Worm (Caenorhabditis elegans): Measurements from ENCODE around the gene srh-63.

The srh-63 gene

ce11 chrIV:14559267-14559666 is 35.6 kb downstream of the srh-63 start (continued):
- TF ChIP-seq F10E7.11 (tag; optimal IDR thresholded peaks at IDR 0.05): no peak
- TF ChIP-seq nfya-2 (GFP tag; IDR thresholded peaks at IDR 0.05): no peak

- TF ChIP-seq ztf-3 (GFP tag; optimal IDR thresholded peaks at IDR 0.05) (no peak), madf-10 (tag; optimal IDR thresholded peaks at IDR 0.05) (no peak), ceh-79 (tag; optimal IDR thresholded peaks at IDR 0.05) (no peak), pha-4 (tag; optimal IDR thresholded peaks at IDR 0.05) (peak; percentile 20), Y67H2A.10 (GFP tag; conservative IDR thresholded peaks at IDR 0.05) (no peak), nhr-80 (tag; optimal IDR thresholded peaks at IDR 0.05) (no peak), chd-7 (tag; optimal IDR thresholded peaks at IDR 0.05) (no peak)
These were observed 38.0 kb downstream of the srh-63 start for ce11 chrIV:14561677-14562076.

- TF ChIP-seq nfya-1 (tag; optimal IDR thresholded peaks at IDR 0.05; ENCODE audit: borderline replicate concordance, insufficient read depth) (no peak), attf-6 (GFP tag; IDR thresholded peaks at IDR 0.05) (peak; percentile 27; the same call in 1 of the 2 replicates), lin-40 (tag; optimal IDR thresholded peaks at IDR 0.05) (no peak), nhr-80 (tag; optimal IDR thresholded peaks at IDR 0.05) (peak; percentile 44), snpc-4 (GFP tag; optimal IDR thresholded peaks at IDR 0.05) (peak; percentile 34), snpc-4 (tag; optimal IDR thresholded peaks at IDR 0.05) (peak; percentile 8 to 87 (median 44))
These were observed 39.1 kb downstream of the srh-63 start for ce11 chrIV:14562649-14563268.

- TF ChIP-seq sdz-38 (tag; optimal IDR thresholded peaks at IDR 0.05): no peak
- no peak for TF ChIP-seq T26A5.8 (tag; optimal IDR thresholded peaks at IDR 0.05)
- TF ChIP-seq ztf-25 (GFP tag; IDR thresholded peaks at IDR 0.05): no peak
- TF ChIP-seq tbp1 (GFP tag; optimal IDR thresholded peaks at IDR 0.05): no peak
- TF ChIP-seq dpl-1 (GFP tag; optimal IDR thresholded peaks at IDR 0.05): no peak
- no peak for TF ChIP-seq ZK185.1 (tag; optimal IDR thresholded peaks at IDR 0.05; ENCODE audit: poor library complexity, severe bottlenecking)
- no peak for TF ChIP-seq lag-1 (GFP tag; IDR thresholded peaks at IDR 0.05)
- no peak for TF ChIP-seq mel-28 (tag; optimal IDR thresholded peaks at IDR 0.05; ENCODE audit: borderline replicate concordance)
- TF ChIP-seq ekl-4 (GFP tag; IDR thresholded peaks at IDR 0.05): no peak
- TF ChIP-seq let-607 (tag; optimal IDR thresholded peaks at IDR 0.05): no peak
- TF ChIP-seq F37B4.10 (GFP tag; IDR thresholded peaks at IDR 0.05): no peak
- no peak for TF ChIP-seq F33H1.4 (GFP tag; IDR thresholded peaks at IDR 0.05)
- TF ChIP-seq C17E4.6 (GFP tag; IDR thresholded peaks at IDR 0.05): no peak
- no peak for TF ChIP-seq hrde-1 (tag; optimal IDR thresholded peaks at IDR 0.05; ENCODE audit: borderline replicate concordance)
- TF ChIP-seq madf-10 (tag; optimal IDR thresholded peaks at IDR 0.05): no peak
- TF ChIP-seq let-526 (GFP tag; IDR thresholded peaks at IDR 0.05): no peak
- no peak for TF ChIP-seq efl-1 (GFP tag; optimal IDR thresholded peaks at IDR 0.05)
These were observed 41.4 kb downstream of the srh-63 start, which contains the start of gene Y57G11B.2 for ce11 chrIV:14565062-14565461. Gene Y57G11B.2 (plus strand): TSS chrIV:14565362.

- TF ChIP-seq snpc-3.4 (tag; optimal IDR thresholded peaks at IDR 0.05): no peak
- no peak for TF ChIP-seq T07F8.4 (tag; optimal IDR thresholded peaks at IDR 0.05)
- TF ChIP-seq F37B4.10 (GFP tag; IDR thresholded peaks at IDR 0.05): 0 out of 2 replicates have a peak, but pooled peaks have one; percentile 81
- TF ChIP-seq let-607 (tag; optimal IDR thresholded peaks at IDR 0.05): no peak
- TF ChIP-seq mel-28 (tag; optimal IDR thresholded peaks at IDR 0.05; ENCODE audit: borderline replicate concordance): no peak
- TF ChIP-seq ceh-79 (tag; optimal IDR thresholded peaks at IDR 0.05): no peak
These were observed 48.0 kb downstream of the srh-63 start for ce11 chrIV:14571626-14572025.

All from whole organism, young adult.